Fruit fly (Drosophila melanogaster) whole organism, embryonic: ENCODE results near the gene Prosbeta2R2.

Experiments
- ATbp ChIP-seq: fragments of 200-800 bp; sonication (Bioruptor generic); optimal IDR thresholded peaks from 2 replicates; lab custom pipeline; 2017; ENCODE audit warnings: missing biosample characterization, mild to moderate bottlenecking, missing genetic modification characterization, missing genetic modification reagents
- Abd-B ChIP-seq: fragments of 200-800 bp; sonication (Bioruptor generic); optimal IDR thresholded peaks from 2 replicates; lab custom pipeline; 2018; ENCODE audit warnings: missing biosample characterization, mild to moderate bottlenecking, missing genetic modification characterization, moderate library complexity
- BEAF-32 ChIP-seq: fragments of 200-800 bp; sonication (Bioruptor generic); optimal IDR thresholded peaks from 3 replicates; lab custom pipeline; 2017; ENCODE audit warnings: missing biosample characterization, missing genetic modification characterization, mild to moderate bottlenecking, moderate library complexity, missing genetic modification reagents
- CG1024 ChIP-seq: fragments of 200-800 bp; sonication (Bioruptor generic); IDR thresholded peaks from 2 replicates; pipeline ENCODE4 v1.3.6; 2022; ENCODE audit warnings: missing biosample characterization, missing genetic modification characterization
- CG10267 ChIP-seq: fragments of 200-800 bp; sonication (Bioruptor generic); optimal IDR thresholded peaks from 2 replicates; lab custom pipeline; 2018; ENCODE audit warnings: missing biosample characterization, mild to moderate bottlenecking, missing genetic modification characterization, moderate library complexity
- CG12391 ChIP-seq: fragments of 200-800 bp; sonication (Bioruptor generic); optimal IDR thresholded peaks from 3 replicates; lab custom pipeline; 2018; ENCODE audit warnings: missing biosample characterization, mild to moderate bottlenecking, missing genetic modification characterization, moderate library complexity
- CG13424 ChIP-seq: fragments of 200-800 bp; sonication (Bioruptor generic); optimal IDR thresholded peaks from 2 replicates; lab custom pipeline; 2019; ENCODE audit warnings: missing biosample characterization, mild to moderate bottlenecking, missing genetic modification characterization, moderate library complexity
- CG14667 ChIP-seq: fragments of 200-800 bp; sonication (Bioruptor generic); IDR thresholded peaks from 2 replicates; pipeline ENCODE4 v1.3.6; 2022; ENCODE audit warnings: missing biosample characterization, missing genetic modification characterization
- CG16813 ChIP-seq: fragments of 200-800 bp; sonication (Bioruptor generic); IDR thresholded peaks from 3 replicates; pipeline ENCODE4 v1.3.6; 2022; ENCODE audit warnings: missing biosample characterization, missing genetic modification characterization; ENCODE audit not compliant: partially characterized antibody
- CG18599 ChIP-seq: fragments of 200-800 bp; sonication (Bioruptor generic); optimal IDR thresholded peaks from 3 replicates; lab custom pipeline; 2017; ENCODE audit warnings: missing biosample characterization, missing genetic modification characterization, mild to moderate bottlenecking, moderate library complexity, missing genetic modification reagents
- CG18764 ChIP-seq: fragments of 200-800 bp; sonication (Bioruptor generic); optimal IDR thresholded peaks from 3 replicates; lab custom pipeline; 2016; ENCODE audit warnings: missing biosample characterization, missing genetic modification characterization
- CG2116 ChIP-seq: fragments of 200-800 bp; sonication (Bioruptor generic); optimal IDR thresholded peaks from 3 replicates; lab custom pipeline; 2018; ENCODE audit warnings: missing biosample characterization, mild to moderate bottlenecking, missing genetic modification characterization
- CG2120 ChIP-seq: fragments of 200-800 bp; sonication (Bioruptor generic); optimal IDR thresholded peaks from 3 replicates; lab custom pipeline; 2016; ENCODE audit warnings: missing biosample characterization, missing genetic modification characterization
- CG31365 ChIP-seq: fragments of 200-800 bp; sonication (Bioruptor generic); optimal IDR thresholded peaks from 2 replicates; lab custom pipeline; 2018; ENCODE audit warnings: missing biosample characterization, mild to moderate bottlenecking, missing genetic modification characterization
- CG3163 ChIP-seq: fragments of 200-800 bp; sonication (Bioruptor generic); optimal IDR thresholded peaks from 3 replicates; lab custom pipeline; 2016; ENCODE audit warnings: missing biosample characterization, missing genetic modification characterization
- CG42726 ChIP-seq: fragments of 200-800 bp; sonication (Bioruptor generic); IDR thresholded peaks from 2 replicates; pipeline ENCODE4 v1.3.6; 2022; ENCODE audit warnings: missing biosample characterization, missing genetic modification characterization; ENCODE audit not compliant: partially characterized antibody
- CG4707 ChIP-seq: fragments of 200-800 bp; sonication (Bioruptor generic); optimal IDR thresholded peaks from 2 replicates; lab custom pipeline; 2018; ENCODE audit warnings: missing biosample characterization, mild to moderate bottlenecking, missing genetic modification characterization, moderate library complexity
- CG4730 ChIP-seq: fragments of 200-800 bp; sonication (Bioruptor generic); IDR thresholded peaks from 2 replicates; pipeline ENCODE4 v1.3.6; 2022; ENCODE audit warnings: missing biosample characterization, missing genetic modification characterization
- CG4820 ChIP-seq: fragments of 200-800 bp; sonication (Bioruptor generic); optimal IDR thresholded peaks from 3 replicates; lab custom pipeline; 2016; ENCODE audit warnings: missing biosample characterization, missing genetic modification characterization
- CG7357 ChIP-seq: fragments of 200-800 bp; sonication (Bioruptor generic); IDR thresholded peaks from 3 replicates; pipeline ENCODE4 v1.3.6; 2022; ENCODE audit warnings: missing biosample characterization, missing genetic modification characterization
- CG7372 ChIP-seq: fragments of 200-800 bp; sonication (Bioruptor generic); IDR thresholded peaks from 2 replicates; pipeline ENCODE4 v1.3.6; 2022; ENCODE audit warnings: missing biosample characterization, missing genetic modification characterization
- CG7987 ChIP-seq: fragments of 200-800 bp; sonication (Bioruptor generic); optimal IDR thresholded peaks from 2 replicates; lab custom pipeline; 2018; ENCODE audit warnings: missing biosample characterization, mild to moderate bottlenecking, missing genetic modification characterization, moderate library complexity
- CG9215 ChIP-seq: fragments of 200-800 bp; sonication (Bioruptor generic); IDR thresholded peaks from 2 replicates; pipeline ENCODE4 v1.3.6; 2022; ENCODE audit warnings: missing biosample characterization, missing genetic modification characterization
- Dad ChIP-seq: fragments of 200-800 bp; sonication (Bioruptor generic); optimal IDR thresholded peaks from 3 replicates; lab custom pipeline; 2016; ENCODE audit warnings: missing biosample characterization, missing genetic modification characterization
- Dbx ChIP-seq: fragments of 200-800 bp; sonication (Bioruptor generic); IDR thresholded peaks from 3 replicates; pipeline ENCODE4 v1.3.6; 2022; ENCODE audit warnings: missing biosample characterization, missing genetic modification characterization
- E2f1 ChIP-seq: fragments of 200-800 bp; sonication (Bioruptor generic); IDR thresholded peaks from 2 replicates; pipeline ENCODE4 v1.3.6; 2022; ENCODE audit warnings: missing biosample characterization, missing genetic modification characterization
- Ets97D ChIP-seq: fragments of 200-800 bp; sonication (Bioruptor generic); optimal IDR thresholded peaks from 3 replicates; lab custom pipeline; 2016; ENCODE audit warnings: missing biosample characterization, missing genetic modification characterization
- Fer1 ChIP-seq: fragments of 200-800 bp; sonication (Bioruptor generic); optimal IDR thresholded peaks from 2 replicates; lab custom pipeline; 2017; ENCODE audit warnings: missing biosample characterization, mild to moderate bottlenecking, missing genetic modification characterization
- Fer2 ChIP-seq: fragments of 200-800 bp; sonication (Bioruptor generic); optimal IDR thresholded peaks from 2 replicates; lab custom pipeline; 2018; ENCODE audit warnings: missing biosample characterization, mild to moderate bottlenecking, missing genetic modification characterization, moderate library complexity
- Fer3 ChIP-seq: fragments of 200-800 bp; sonication (Bioruptor generic); optimal IDR thresholded peaks from 2 replicates; lab custom pipeline; 2018; ENCODE audit warnings: missing biosample characterization, mild to moderate bottlenecking, missing genetic modification characterization, moderate library complexity
- Myb ChIP-seq: fragments of 200-800 bp; sonication (Bioruptor generic); optimal IDR thresholded peaks from 2 replicates; lab custom pipeline; 2016; ENCODE audit warnings: missing biosample characterization, missing genetic modification characterization
- Spps ChIP-seq: fragments of 200-800 bp; sonication (Bioruptor generic); optimal IDR thresholded peaks from 2 replicates; lab custom pipeline; 2018; ENCODE audit warnings: missing biosample characterization, mild to moderate bottlenecking, missing genetic modification characterization
- bigmax ChIP-seq: fragments of 200-800 bp; sonication (Bioruptor generic); optimal IDR thresholded peaks from 2 replicates; lab custom pipeline; 2018; ENCODE audit warnings: missing biosample characterization, mild to moderate bottlenecking, missing genetic modification characterization
- bowl ChIP-seq: fragments of 200-800 bp; sonication (Bioruptor generic); IDR thresholded peaks from 2 replicates; pipeline ENCODE4 v1.3.6; 2022; ENCODE audit warnings: missing biosample characterization, missing genetic modification characterization
- chif ChIP-seq, 2 experiments: fragments of 200-800 bp; sonication (Bioruptor generic); optimal IDR thresholded peaks; 3 replicates each; lab custom pipeline; 2016; ENCODE audit warnings: missing biosample characterization in 2 of 2, missing genetic modification characterization in 2 of 2
- chn ChIP-seq: fragments of 200-800 bp; sonication (Bioruptor generic); optimal IDR thresholded peaks from 2 replicates; lab custom pipeline; 2016; ENCODE audit warnings: missing biosample characterization, missing genetic modification characterization
- disco-r ChIP-seq: fragments of 200-800 bp; sonication (Bioruptor generic); optimal IDR thresholded peaks from 2 replicates; lab custom pipeline; 2016; ENCODE audit warnings: missing biosample characterization, missing genetic modification characterization
- dmrt11E ChIP-seq: fragments of 200-800 bp; sonication (Bioruptor generic); optimal IDR thresholded peaks from 3 replicates; lab custom pipeline; 2018; ENCODE audit warnings: missing biosample characterization, mild to moderate bottlenecking, missing genetic modification characterization, moderate library complexity
- eyg ChIP-seq: fragments of 200-800 bp; sonication (Bioruptor generic); optimal IDR thresholded peaks from 3 replicates; lab custom pipeline; 2016; ENCODE audit warnings: missing biosample characterization, missing genetic modification characterization
- gcm ChIP-seq: fragments of 200-800 bp; sonication (Bioruptor generic); optimal IDR thresholded peaks from 2 replicates; lab custom pipeline; 2019; ENCODE audit warnings: missing biosample characterization, mild to moderate bottlenecking, missing genetic modification characterization, moderate library complexity
- oc ChIP-seq: fragments of 200-800 bp; sonication (Bioruptor generic); optimal IDR thresholded peaks from 2 replicates; lab custom pipeline; 2018; ENCODE audit warnings: missing biosample characterization, mild to moderate bottlenecking, missing genetic modification characterization, moderate library complexity
- pan ChIP-seq, 4 experiments: fragments of >200 bp in 3 of 4; fragments of 200-800 bp in 1 of 4; sonication (Bioruptor generic) in 1 of 4; optimal IDR thresholded peaks in 3 of 4; IDR thresholded peaks in 1 of 4; 2 replicates each; pipeline versions ENCODE4 v1.3.6 to Lab custom; 2017 to 2022; ENCODE audit warnings: missing biosample characterization in 2 of 4, missing genetic modification characterization in 2 of 4, mixed read lengths in 1 of 4
- phol ChIP-seq: fragments of 200-800 bp; sonication (Bioruptor generic); optimal IDR thresholded peaks from 3 replicates; lab custom pipeline; 2018; ENCODE audit warnings: missing biosample characterization, mild to moderate bottlenecking, missing genetic modification characterization, moderate library complexity
- run ChIP-seq: fragments of 200-800 bp; sonication (Bioruptor generic); optimal IDR thresholded peaks from 3 replicates; lab custom pipeline; 2018; ENCODE audit warnings: missing biosample characterization, mild to moderate bottlenecking, missing genetic modification characterization
- seq ChIP-seq: fragments of 200-800 bp; sonication (Bioruptor generic); IDR thresholded peaks from 2 replicates; pipeline ENCODE4 v1.3.6; 2022; ENCODE audit warnings: missing biosample characterization, missing genetic modification characterization
- slp2 ChIP-seq: fragments of 200-800 bp; sonication (Bioruptor generic); optimal IDR thresholded peaks from 2 replicates; lab custom pipeline; 2016; ENCODE audit warnings: missing biosample characterization, missing genetic modification characterization
- zf30C ChIP-seq: fragments of 200-800 bp; sonication (Bioruptor generic); optimal IDR thresholded peaks from 3 replicates; lab custom pipeline; 2018; ENCODE audit warnings: missing biosample characterization, mild to moderate bottlenecking, missing genetic modification characterization

Prosbeta2R2 gene

dm6 chr3R:5211901-5212758, 7.2 kb downstream of the Prosbeta2R2 start (continued):
- TF ChIP-seq CG2120 (GFP tag; lab: Kevin White, UChicago) (no peak), chn (GFP tag; lab: Kevin White, UChicago) (peak; percentile 91), gcm (GFP tag; lab: Kevin White, UChicago) (peak; percentile 85), Ets97D (GFP tag; lab: Kevin White, UChicago) (peak; percentile 15), CG13424 (peak; percentile 69), zf30C (peak; percentile 100), CG7357 (GFP tag; lab: Robert Waterston, UW) (peak; percentile 46; the same call in 1 of the 3 replicates), CG31365 (tag; lab: Kevin White, UChicago) (no peak), seq (no peak), CG14667 (GFP tag; lab: Robert Waterston, UW) (peak; percentile 32; the same call in 1 of the 2 replicates), CG4707 (GFP tag; lab: Kevin White, UChicago) (peak; percentile 63), run (tag; lab: Kevin White, UChicago) (no peak), CG7372 (GFP tag; lab: Robert Waterston, UW) (no peak), oc (tag; lab: Kevin White, UChicago) (peak; percentile 11), Spps (tag; lab: Kevin White, UChicago) (peak; percentile 84), Dad (GFP tag; lab: Kevin White, UChicago) (peak; percentile 43), eyg (no peak), CG18599 (peak; percentile 52), CG1024 (no peak), CG16813 (GFP tag; lab: Robert Waterston, UW) (no peak), CG42726 (no peak), CG4730 (GFP tag; lab: Robert Waterston, UW) (peak; percentile 57), CG18764 (GFP tag; lab: Kevin White, UChicago) (peak; percentile 67), CG4820 (GFP tag; lab: Kevin White, UChicago) (peak; percentile 78), CG12391 (tag; lab: Kevin White, UChicago) (peak; percentile 87), Fer2 (tag; lab: Kevin White, UChicago) (no peak), disco-r (GFP tag; lab: Kevin White, UChicago) (peak; percentile 38), phol (tag; lab: Kevin White, UChicago) (peak; percentile 85), Myb (peak; percentile 50), Dbx (GFP tag; lab: Robert Waterston, UW) (no peak), CG2116 (peak; percentile 30), Abd-B (GFP tag; lab: Kevin White, UChicago) (peak; percentile 74), CG9215 (no peak), dmrt11E (tag; lab: Kevin White, UChicago) (peak; percentile 98), Fer3 (tag; lab: Kevin White, UChicago) (no peak), bowl (GFP tag; lab: Robert Waterston, UW) (no peak), CG7987 (GFP tag; lab: Kevin White, UChicago) (peak; percentile 23), Fer1 (GFP tag; lab: Kevin White, UChicago) (no peak), CG10267 (tag; lab: Kevin White, UChicago) (peak; percentile 87), chif (GFP tag; optimal IDR thresholded peaks at IDR 0.05; lab: Kevin White, UChicago) (peak; percentile 77 to 93), bigmax (GFP tag; lab: Kevin White, UChicago) (no peak), pan (optimal IDR thresholded peaks at IDR 0.05; lab: Kevin White, UChicago) (no peak), pan (GFP tag; optimal IDR thresholded peaks at IDR 0.05 in 1 of 2, IDR thresholded peaks at IDR 0.05 in 1 of 2) (peak in 1 of 2 experiments; percentile 68), CG3163 (GFP tag; lab: Kevin White, UChicago) (peak; percentile 56), slp2 (peak; percentile 82), E2f1 (GFP tag; lab: Robert Waterston, UW) (no peak; the same call in 1 of the 2 replicates), BEAF-32 (GFP tag; lab: Kevin White, UChicago) (no peak), ATbp (GFP tag; lab: Kevin White, UChicago) (peak; percentile 39)
